Fruit fly (Drosophila melanogaster) whole organism, embryonic: Measurements from ENCODE around the gene CG13455.

Experiments used
- Asciz ChIP-seq: fragments of 200-800 bp; sonication (Bioruptor generic); optimal IDR thresholded peaks from 2 replicates; lab custom pipeline; 2017; ENCODE audit warnings: missing biosample characterization, mild to moderate bottlenecking, missing genetic modification characterization, missing genetic modification reagents
- Bgb ChIP-seq: fragments of 200-800 bp; sonication (Bioruptor generic); IDR thresholded peaks from 2 replicates; pipeline ENCODE4 v1.3.6; 2022; ENCODE audit warnings: missing biosample characterization, missing genetic modification characterization; ENCODE audit not compliant: partially characterized antibody
- C15 ChIP-seq: fragments of 200-800 bp; sonication (Bioruptor generic); IDR thresholded peaks from 3 replicates; pipeline ENCODE4 v1.3.6; 2022; ENCODE audit warnings: missing biosample characterization, missing genetic modification characterization
- CG1024 ChIP-seq: fragments of 200-800 bp; sonication (Bioruptor generic); IDR thresholded peaks from 2 replicates; pipeline ENCODE4 v1.3.6; 2022; ENCODE audit warnings: missing biosample characterization, missing genetic modification characterization
- CG10267 ChIP-seq: fragments of 200-800 bp; sonication (Bioruptor generic); optimal IDR thresholded peaks from 2 replicates; lab custom pipeline; 2018; ENCODE audit warnings: missing biosample characterization, mild to moderate bottlenecking, missing genetic modification characterization, moderate library complexity
- CG10321 ChIP-seq: fragments of 200-800 bp; sonication (Bioruptor generic); IDR thresholded peaks from 2 replicates; pipeline ENCODE4 v1.3.6; 2022; ENCODE audit warnings: missing biosample characterization, missing genetic modification characterization
- CG11398 ChIP-seq: fragments of 200-800 bp; sonication (Bioruptor generic); optimal IDR thresholded peaks from 2 replicates; lab custom pipeline; 2016; ENCODE audit warnings: missing biosample characterization, missing genetic modification characterization
- CG14014 ChIP-seq: fragments of 200-800 bp; sonication (Bioruptor generic); IDR thresholded peaks from 2 replicates; pipeline ENCODE4 v1.3.6; 2022; ENCODE audit warnings: missing biosample characterization, missing genetic modification characterization
- CG1603 ChIP-seq: fragments of 200-800 bp; sonication (Bioruptor generic); optimal IDR thresholded peaks from 2 replicates; lab custom pipeline; 2019; ENCODE audit warnings: missing biosample characterization, mild to moderate bottlenecking, missing genetic modification characterization, moderate library complexity
- CG17359 ChIP-seq: fragments of 200-800 bp; sonication (Bioruptor generic); optimal IDR thresholded peaks from 3 replicates; lab custom pipeline; 2018; ENCODE audit warnings: missing biosample characterization, mild to moderate bottlenecking, missing genetic modification characterization, moderate library complexity
- CG18476 ChIP-seq: fragments of 200-800 bp; sonication (Bioruptor generic); optimal IDR thresholded peaks from 2 replicates; lab custom pipeline; 2016; ENCODE audit warnings: missing biosample characterization, mild to moderate bottlenecking, missing genetic modification characterization
- CG3163 ChIP-seq: fragments of 200-800 bp; sonication (Bioruptor generic); optimal IDR thresholded peaks from 3 replicates; lab custom pipeline; 2016; ENCODE audit warnings: missing biosample characterization, missing genetic modification characterization
- CG32772 ChIP-seq: fragments of 200-800 bp; sonication (Bioruptor generic); IDR thresholded peaks from 2 replicates; pipeline ENCODE4 v1.3.6; 2022; ENCODE audit warnings: missing biosample characterization, missing genetic modification characterization
- CG3995 ChIP-seq: fragments of 200-800 bp; sonication (Bioruptor generic); optimal IDR thresholded peaks from 3 replicates; lab custom pipeline; 2016; ENCODE audit warnings: missing biosample characterization, missing genetic modification characterization
- CG4730 ChIP-seq: fragments of 200-800 bp; sonication (Bioruptor generic); IDR thresholded peaks from 2 replicates; pipeline ENCODE4 v1.3.6; 2022; ENCODE audit warnings: missing biosample characterization, missing genetic modification characterization
- CG6175 ChIP-seq: fragments of 200-800 bp; sonication (Bioruptor generic); IDR thresholded peaks from 3 replicates; pipeline ENCODE4 v1.3.6; 2022; ENCODE audit warnings: missing biosample characterization, missing genetic modification characterization
- CG6683 ChIP-seq: fragments of 200-800 bp; sonication (Bioruptor generic); optimal IDR thresholded peaks from 2 replicates; lab custom pipeline; 2017; ENCODE audit warnings: missing biosample characterization, mild to moderate bottlenecking, missing genetic modification characterization, missing genetic modification reagents
- CG6689 ChIP-seq: fragments of 200-800 bp; sonication (Bioruptor generic); IDR thresholded peaks from 2 replicates; pipeline ENCODE4 v1.3.6; 2022; ENCODE audit warnings: missing biosample characterization, missing genetic modification characterization
- CG6791 ChIP-seq: fragments of 200-800 bp; sonication (Bioruptor generic); IDR thresholded peaks from 3 replicates; pipeline ENCODE4 v1.3.6; 2022; ENCODE audit warnings: missing biosample characterization, missing genetic modification characterization; ENCODE audit not compliant: partially characterized antibody
- CG8359 ChIP-seq: fragments of 200-800 bp; sonication (Bioruptor generic); optimal IDR thresholded peaks from 2 replicates; lab custom pipeline; 2017; ENCODE audit warnings: missing biosample characterization, mild to moderate bottlenecking, missing genetic modification characterization, borderline replicate concordance
- CG9215 ChIP-seq: fragments of 200-800 bp; sonication (Bioruptor generic); IDR thresholded peaks from 2 replicates; pipeline ENCODE4 v1.3.6; 2022; ENCODE audit warnings: missing biosample characterization, missing genetic modification characterization
- Deaf1 ChIP-seq: fragments of 200-800 bp; optimal IDR thresholded peaks from 3 replicates; lab custom pipeline; 2019; ENCODE audit warnings: missing biosample characterization, mild to moderate bottlenecking, missing genetic modification characterization, moderate library complexity
- Dek ChIP-seq: fragments of 200-800 bp; sonication (Bioruptor generic); optimal IDR thresholded peaks from 3 replicates; lab custom pipeline; 2019; ENCODE audit warnings: missing biosample characterization, mild to moderate bottlenecking, missing genetic modification characterization, moderate library complexity
- Dfd ChIP-seq, 2 experiments: fragments of >200 bp; optimal IDR thresholded peaks; 2 replicates each; lab custom pipeline; 2017; ENCODE audit warnings: missing biosample characterization in 2 of 2, missing genetic modification characterization in 2 of 2
- Dp ChIP-seq: fragments of 200-800 bp; sonication (Bioruptor generic); optimal IDR thresholded peaks from 2 replicates; lab custom pipeline; 2018; ENCODE audit warnings: missing biosample characterization, mild to moderate bottlenecking, missing genetic modification characterization, moderate library complexity
- HmgZ ChIP-seq: fragments of 200-800 bp; sonication (Bioruptor generic); optimal IDR thresholded peaks from 2 replicates; lab custom pipeline; 2018; ENCODE audit warnings: missing biosample characterization, mild to moderate bottlenecking, missing genetic modification characterization
- Kr ChIP-seq: fragments of 200-800 bp; sonication (Bioruptor generic); optimal IDR thresholded peaks from 2 replicates; lab custom pipeline; 2017; ENCODE audit warnings: missing biosample characterization, mild to moderate bottlenecking, missing genetic modification characterization
- Myb ChIP-seq: fragments of 200-800 bp; sonication (Bioruptor generic); optimal IDR thresholded peaks from 2 replicates; lab custom pipeline; 2016; ENCODE audit warnings: missing biosample characterization, missing genetic modification characterization
- Oli ChIP-seq: fragments of 200-800 bp; sonication (Bioruptor generic); optimal IDR thresholded peaks from 2 replicates; lab custom pipeline; 2018; ENCODE audit warnings: missing biosample characterization, mild to moderate bottlenecking, missing genetic modification characterization, moderate library complexity
- Vsx1 ChIP-seq: fragments of 200-800 bp; sonication (Bioruptor generic); optimal IDR thresholded peaks from 2 replicates; lab custom pipeline; 2017; ENCODE audit warnings: missing biosample characterization, mild to moderate bottlenecking, missing genetic modification characterization, missing genetic modification reagents
- Xrp1 ChIP-seq: fragments of 200-800 bp; sonication (Bioruptor generic); IDR thresholded peaks from 2 replicates; pipeline ENCODE4 v1.3.6; 2022; ENCODE audit warnings: missing biosample characterization, missing genetic modification characterization
- ara ChIP-seq: fragments of 200-800 bp; sonication (Bioruptor generic); IDR thresholded peaks from 2 replicates; pipeline ENCODE4 v1.3.6; 2022; ENCODE audit warnings: missing biosample characterization, missing genetic modification characterization
- chif ChIP-seq, 2 experiments: fragments of 200-800 bp; sonication (Bioruptor generic); optimal IDR thresholded peaks; 3 replicates each; lab custom pipeline; 2016; ENCODE audit warnings: missing biosample characterization in 2 of 2, missing genetic modification characterization in 2 of 2
- croc ChIP-seq: fragments of 200-800 bp; sonication (Bioruptor generic); conservative IDR thresholded peaks from 3 replicates; pipeline ENCODE4 v1.3.6; 2022; ENCODE audit warnings: missing biosample characterization, missing genetic modification characterization
- dpn ChIP-seq, 2 experiments: fragments of 200-800 bp; sonication (Bioruptor generic); optimal IDR thresholded peaks; 3 replicates each; lab custom pipeline; 2016; ENCODE audit warnings: missing biosample characterization in 2 of 2, missing genetic modification characterization in 2 of 2
- emc ChIP-seq: fragments of 200-800 bp; sonication (Bioruptor generic); optimal IDR thresholded peaks from 2 replicates; lab custom pipeline; 2016; ENCODE audit warnings: missing biosample characterization, missing genetic modification characterization
- ind ChIP-seq: fragments of 200-800 bp; sonication (Bioruptor generic); optimal IDR thresholded peaks from 3 replicates; lab custom pipeline; 2016; ENCODE audit warnings: missing biosample characterization, missing genetic modification characterization
- ken ChIP-seq: fragments of 200-800 bp; sonication (Bioruptor generic); IDR thresholded peaks from 3 replicates; pipeline ENCODE4 v1.3.6; 2022; ENCODE audit warnings: missing biosample characterization, missing genetic modification characterization
- mld ChIP-seq: fragments of 200-800 bp; sonication (Bioruptor generic); IDR thresholded peaks from 3 replicates; pipeline ENCODE4 v1.3.6; 2022; ENCODE audit warnings: missing biosample characterization, missing genetic modification characterization; ENCODE audit not compliant: partially characterized antibody
- nmo ChIP-seq: fragments of 200-800 bp; sonication (Bioruptor generic); optimal IDR thresholded peaks from 2 replicates; lab custom pipeline; 2018; ENCODE audit warnings: missing biosample characterization, mild to moderate bottlenecking, missing genetic modification characterization, moderate library complexity
- odd ChIP-seq: fragments of 200-800 bp; sonication (Bioruptor generic); optimal IDR thresholded peaks from 2 replicates; lab custom pipeline; 2017; ENCODE audit warnings: missing biosample characterization, mild to moderate bottlenecking, missing genetic modification characterization
- onecut ChIP-seq: fragments of 200-800 bp; sonication (Bioruptor generic); IDR thresholded peaks from 2 replicates; pipeline ENCODE4 v1.3.6; 2022; ENCODE audit warnings: missing biosample characterization, missing genetic modification characterization
- otp ChIP-seq: fragments of 200-800 bp; sonication (Bioruptor generic); IDR thresholded peaks from 3 replicates; pipeline ENCODE4, ENCODE4 v1.3.6; 2022; ENCODE audit warnings: missing biosample characterization, missing genetic modification characterization
- pfk ChIP-seq: fragments of 200-800 bp; sonication (Bioruptor generic); optimal IDR thresholded peaks from 2 replicates; lab custom pipeline; 2018; ENCODE audit warnings: missing biosample characterization, mild to moderate bottlenecking, missing genetic modification characterization, moderate library complexity
- ranshi ChIP-seq: fragments of 200-800 bp; sonication (Bioruptor generic); IDR thresholded peaks from 2 replicates; pipeline ENCODE4 v1.3.6; 2022; ENCODE audit warnings: missing biosample characterization, missing genetic modification characterization
- twi ChIP-seq: fragments of 200-800 bp; optimal IDR thresholded peaks from 2 replicates; lab custom pipeline; 2019; ENCODE audit warnings: missing biosample characterization, mild to moderate bottlenecking, missing genetic modification characterization, moderate library complexity
- usp ChIP-seq: fragments of >200 bp; optimal IDR thresholded peaks from 2 replicates; lab custom pipeline; 2017; ENCODE audit warnings: missing biosample characterization, missing genetic modification characterization
- wek ChIP-seq: fragments of 200-800 bp; sonication (Bioruptor generic); optimal IDR thresholded peaks from 3 replicates; lab custom pipeline; 2018; ENCODE audit warnings: missing biosample characterization, mild to moderate bottlenecking, missing genetic modification characterization, moderate library complexity
- yki ChIP-seq: fragments of >200 bp; optimal IDR thresholded peaks from 3 replicates; lab custom pipeline; 2018
- z ChIP-seq: fragments of 200-800 bp; sonication (Bioruptor generic); IDR thresholded peaks from 3 replicates; pipeline ENCODE4 v1.3.6; 2022; ENCODE audit warnings: missing biosample characterization, missing genetic modification characterization

Gene CG13455

DNA sequence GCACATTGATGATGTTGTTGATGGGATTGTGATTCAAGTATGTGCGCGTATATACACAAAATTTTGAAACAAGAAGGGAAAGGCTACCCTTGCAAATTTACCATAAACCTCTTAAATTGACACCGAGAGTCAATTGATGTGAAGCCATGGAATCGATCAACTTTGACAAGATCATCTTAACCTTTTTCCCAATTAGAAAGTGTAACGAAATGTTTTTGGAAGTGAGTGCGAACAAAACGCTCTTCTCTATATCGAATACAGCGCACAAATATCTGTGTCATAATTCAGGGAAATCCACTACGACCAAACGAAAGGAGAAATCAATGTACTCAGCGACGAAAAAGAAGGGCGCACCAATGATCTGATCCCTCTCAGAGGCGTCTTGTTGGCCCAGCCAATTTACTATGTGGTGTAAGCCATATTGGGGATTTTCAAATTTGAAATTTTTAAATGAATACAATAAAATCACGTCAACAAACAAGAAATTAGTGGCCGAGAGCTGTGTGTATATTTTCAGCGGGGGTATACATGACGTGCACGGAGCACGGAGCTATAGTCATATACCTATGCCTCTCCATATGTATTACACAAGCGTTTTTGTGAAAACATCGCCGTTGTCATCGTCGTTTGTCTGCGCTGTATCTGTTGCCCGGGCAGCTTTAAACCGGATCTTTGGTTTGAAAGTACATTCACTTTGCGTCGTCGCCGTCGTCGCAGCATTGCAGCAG is 37.2 kb downstream of the CG13455 start (continued):
- TF ChIP-seq CG11398 (GFP tag; lab: Kevin White, UChicago) (no peak), CG10267 (no peak), CG10321 (GFP tag; lab: Robert Waterston, UW) (no peak), Oli (peak; percentile 26), mld (no peak), Dfd (GFP tag; optimal IDR thresholded peaks at IDR 0.05; lab: Kevin White, UChicago) (no peak), croc (GFP tag; lab: Robert Waterston, UW) (no peak; the same call in 2 of the 3 replicates), Vsx1 (GFP tag; lab: Kevin White, UChicago) (no peak), CG17359 (tag; lab: Kevin White, UChicago) (peak; percentile 57), CG9215 (GFP tag; lab: Robert Waterston, UW) (peak; percentile 11; the same call in 1 of the 2 replicates), CG14014 (GFP tag; lab: Robert Waterston, UW) (no peak), CG6683 (no peak), Asciz (GFP tag; lab: Kevin White, UChicago) (peak; percentile 30), onecut (no peak), HmgZ (tag; lab: Kevin White, UChicago) (peak; percentile 5), Dp (GFP tag; lab: Kevin White, UChicago) (no peak), emc (GFP tag; lab: Kevin White, UChicago) (no peak), ken (GFP tag; lab: Robert Waterston, UW) (peak; percentile 35; the same call in 1 of the 3 replicates), CG6689 (GFP tag; lab: Robert Waterston, UW) (no peak), chif (GFP tag; optimal IDR thresholded peaks at IDR 0.05; lab: Kevin White, UChicago) (peak in 1 of 2 experiments; percentile 34), nmo (GFP tag; lab: Kevin White, UChicago) (peak; percentile 32), Myb (GFP tag; lab: Kevin White, UChicago) (no peak), Kr (GFP tag; lab: Kevin White, UChicago) (no peak), ranshi (GFP tag; lab: Robert Waterston, UW) (no peak; the same call in 1 of the 2 replicates), ara (GFP tag; lab: Robert Waterston, UW) (peak; percentile 59), CG3995 (GFP tag; lab: Kevin White, UChicago) (peak; percentile 23), CG18476 (GFP tag; lab: Kevin White, UChicago) (no peak), wek (GFP tag; lab: Kevin White, UChicago) (no peak), odd (no peak), twi (tag; lab: Kevin White, UChicago) (no peak), Deaf1 (tag; lab: Kevin White, UChicago) (no peak), CG32772 (GFP tag; lab: Robert Waterston, UW) (0 out of 2 replicates have a peak, but pooled peaks have one; percentile 4), Xrp1 (peak; percentile 50), otp (GFP tag; lab: Robert Waterston, UW) (no peak), CG4730 (no peak), CG1024 (peak; percentile 49; the same call in 1 of the 2 replicates), ind (GFP tag; lab: Kevin White, UChicago) (peak; percentile 52), C15 (GFP tag; lab: Robert Waterston, UW) (no peak), z (GFP tag; lab: Robert Waterston, UW) (no peak), CG6791 (GFP tag; lab: Robert Waterston, UW) (no peak), dpn (GFP tag; optimal IDR thresholded peaks at IDR 0.05; lab: Kevin White, UChicago) (peak in 1 of 2 experiments; percentile 4), Bgb (GFP tag; lab: Robert Waterston, UW) (no peak), CG1603 (peak; percentile 36), CG8359 (GFP tag; lab: Kevin White, UChicago) (no peak), Dek (no peak), pfk (GFP tag; lab: Kevin White, UChicago) (no peak), CG3163 (GFP tag; lab: Kevin White, UChicago) (peak; percentile 16), usp (no peak), CG6175 (GFP tag; lab: Robert Waterston, UW) (no peak), yki (lab: Kevin White, UChicago) (no peak)
